Worm (Caenorhabditis elegans) whole organism, L1 larva: ENCODE results near the gene sams-5.
"Not testable (repeated sequence)": the region's sequence is repeated elsewhere in the genome, so short reads cannot be mapped to it uniquely, and the experiment has no call there.

ENCODE experiments used
- C04F5.9 ChIP-seq: sonication (generic microtip); optimal IDR thresholded peaks from 2 replicates; lab custom pipeline; 2016; ENCODE audit warnings: missing genetic modification characterization, missing compliant biosample characterization
- C34B4.2 ChIP-seq: sonication (generic microtip); optimal IDR thresholded peaks from 2 replicates; lab custom pipeline; 2017; ENCODE audit warnings: mild to moderate bottlenecking, missing genetic modification characterization, missing compliant biosample characterization
- aha-1 ChIP-seq: fragments of 150-350 bp; optimal IDR thresholded peaks from 2 replicates; lab custom pipeline; 2014; ENCODE audit warnings: missing biosample characterization, missing genetic modification characterization
- alr-1 ChIP-seq: fragments of 200-800 bp; sonication (Bioruptor generic); optimal IDR thresholded peaks from 2 replicates; lab custom pipeline; 2018; ENCODE audit warnings: borderline replicate concordance, mild to moderate bottlenecking, missing genetic modification characterization, missing compliant biosample characterization
- aly-2 ChIP-seq: fragments of 150-350 bp; optimal IDR thresholded peaks from 2 replicates; lab custom pipeline; 2014; ENCODE audit warnings: missing biosample characterization, missing genetic modification characterization
- blmp-1 ChIP-seq: fragments of 150-350 bp; optimal IDR thresholded peaks from 2 replicates; lab custom pipeline; 2014; ENCODE audit warnings: missing biosample characterization, missing genetic modification characterization
- ceh-82 ChIP-seq, 3 experiments: fragments of 150-350 bp in 1 of 3; sonication (generic microtip) in 2 of 3; optimal IDR thresholded peaks; 2 replicates each; lab custom pipeline; 2014 to 2017; ENCODE audit warnings: missing biosample characterization in 3 of 3, missing genetic modification characterization in 3 of 3
- ces-1 ChIP-seq: fragments of 150-350 bp; optimal IDR thresholded peaks from 2 replicates; lab custom pipeline; 2014; ENCODE audit warnings: missing biosample characterization, missing genetic modification reagents, missing genetic modification characterization
- efl-3 ChIP-seq: fragments of 200-800 bp; sonication (Bioruptor generic); optimal IDR thresholded peaks from 2 replicates; lab custom pipeline; 2018; ENCODE audit warnings: mild to moderate bottlenecking, missing genetic modification characterization, missing compliant biosample characterization
- egl-13 ChIP-seq: sonication (generic microtip); optimal IDR thresholded peaks from 2 replicates; lab custom pipeline; 2016; ENCODE audit warnings: missing genotype, missing genetic modification reagents, missing genetic modification characterization, missing compliant biosample characterization
- egl-27 ChIP-seq, 2 experiments: fragments of 150-350 bp in 1 of 2; sonication (generic microtip); optimal IDR thresholded peaks; 3 replicates each; lab custom pipeline; 2017 to 2018; ENCODE audit warnings: missing biosample characterization in 2 of 2, missing genetic modification characterization in 2 of 2, missing genetic modification reagents in 2 of 2
- elt-2 ChIP-seq: sonication (generic microtip); optimal IDR thresholded peaks from 2 replicates; lab custom pipeline; 2016; ENCODE audit warnings: missing genetic modification characterization, mild to moderate bottlenecking, inconsistent platforms, missing compliant biosample characterization, missing genetic modification reagents
- elt-3 ChIP-seq, 6 experiments: fragments of 150-350 bp in 1 of 6; sonication (generic microtip); optimal IDR thresholded peaks; 2 replicates each; lab custom pipeline; 2017 to 2018; ENCODE audit warnings: missing biosample characterization in 6 of 6, missing genetic modification characterization in 6 of 6, inconsistent platforms in 1 of 6
- ets-5 ChIP-seq: fragments of 200-800 bp; sonication (Bioruptor generic); IDR thresholded peaks from 2 replicates; pipeline ENCODE4 v1.3.6; 2022; ENCODE audit warnings: missing genetic modification characterization, missing compliant biosample characterization
- fkh-10 ChIP-seq: sonication (generic microtip); optimal IDR thresholded peaks from 2 replicates; lab custom pipeline; 2017; ENCODE audit warnings: missing biosample characterization, missing genetic modification reagents, missing genetic modification characterization
- fkh-8 ChIP-seq: sonication (generic microtip); optimal IDR thresholded peaks from 2 replicates; lab custom pipeline; 2016; ENCODE audit warnings: mild to moderate bottlenecking, missing genetic modification characterization, missing compliant biosample characterization
- fos-1 ChIP-seq: fragments of 150-350 bp; optimal IDR thresholded peaks from 2 replicates; lab custom pipeline; 2014; ENCODE audit warnings: missing biosample characterization, missing genetic modification characterization
- grh-1 ChIP-seq: fragments of 200-800 bp; sonication (Bioruptor generic); IDR thresholded peaks from 2 replicates; pipeline ENCODE4 v1.3.6; 2022; ENCODE audit warnings: missing genetic modification reagents, missing genetic modification characterization, missing compliant biosample characterization
- hlh-17 ChIP-seq: fragments of 200-800 bp; sonication (Bioruptor generic); optimal IDR thresholded peaks from 2 replicates; lab custom pipeline; 2018; ENCODE audit warnings: missing genetic modification characterization, mild to moderate bottlenecking, missing compliant biosample characterization, moderate library complexity, borderline replicate concordance
- jun-1 ChIP-seq: fragments of 150-350 bp; optimal IDR thresholded peaks from 2 replicates; lab custom pipeline; 2014; ENCODE audit warnings: missing biosample characterization, missing genetic modification reagents, missing genetic modification characterization
- lin-13 ChIP-seq: fragments of 150-350 bp; optimal IDR thresholded peaks from 2 replicates; lab custom pipeline; 2014; ENCODE audit warnings: missing biosample characterization, missing genetic modification reagents, missing genetic modification characterization
- lin-14 ChIP-seq: fragments of 200-800 bp; sonication (Bioruptor generic); optimal IDR thresholded peaks from 2 replicates; lab custom pipeline; 2018; ENCODE audit warnings: mild to moderate bottlenecking, missing genetic modification characterization, moderate library complexity, missing compliant biosample characterization
- lir-3 ChIP-seq: sonication (generic microtip); optimal IDR thresholded peaks from 2 replicates; lab custom pipeline; 2016; ENCODE audit warnings: mild to moderate bottlenecking, missing genetic modification characterization, moderate library complexity, missing compliant biosample characterization; ENCODE audit not compliant: poor library complexity
- lsy-2 ChIP-seq, 2 experiments: fragments of 150-350 bp; optimal IDR thresholded peaks; 2 replicates each; lab custom pipeline; 2014; ENCODE audit warnings: missing biosample characterization in 2 of 2, missing genetic modification characterization in 2 of 2
- mdl-1 ChIP-seq, 2 experiments: fragments of 150-350 bp; optimal IDR thresholded peaks; 2 replicates each; lab custom pipeline; 2014 to 2017; ENCODE audit warnings: missing biosample characterization in 2 of 2, missing genetic modification characterization in 2 of 2, inconsistent platforms in 1 of 2
- nhr-12 ChIP-seq: sonication (generic microtip); optimal IDR thresholded peaks from 2 replicates; lab custom pipeline; 2017; ENCODE audit warnings: missing biosample characterization, missing genetic modification characterization
- nhr-20 ChIP-seq: sonication (generic microtip); optimal IDR thresholded peaks from 2 replicates; lab custom pipeline; 2016; ENCODE audit warnings: mild to moderate bottlenecking, missing genetic modification characterization, missing compliant biosample characterization
- nhr-237 ChIP-seq: fragments of 150-350 bp; optimal IDR thresholded peaks from 2 replicates; lab custom pipeline; 2014; ENCODE audit warnings: missing biosample characterization, missing genetic modification characterization
- nhr-47 ChIP-seq: sonication (generic microtip); optimal IDR thresholded peaks from 2 replicates; lab custom pipeline; 2016; ENCODE audit warnings: mild to moderate bottlenecking, missing genetic modification characterization, moderate library complexity, missing compliant biosample characterization
- rnt-1 ChIP-seq: sonication (generic microtip); optimal IDR thresholded peaks from 2 replicates; lab custom pipeline; 2016; ENCODE audit warnings: mild to moderate bottlenecking, missing genetic modification characterization, moderate library complexity, missing compliant biosample characterization
- skn-1 ChIP-seq: fragments of 150-350 bp; optimal IDR thresholded peaks from 2 replicates; lab custom pipeline; 2014; ENCODE audit warnings: missing biosample characterization, missing genetic modification characterization
- sox-4 ChIP-seq: sonication (generic microtip); optimal IDR thresholded peaks from 2 replicates; lab custom pipeline; 2016; ENCODE audit warnings: missing genetic modification characterization, missing compliant biosample characterization
- sptf-1 ChIP-seq: fragments of 150-350 bp; optimal IDR thresholded peaks from 2 replicates; lab custom pipeline; 2014; ENCODE audit warnings: missing biosample characterization, missing genetic modification characterization
- sup-37 ChIP-seq: fragments of 200-800 bp; sonication (Bioruptor generic); optimal IDR thresholded peaks from 2 replicates; lab custom pipeline; 2018; ENCODE audit warnings: mild to moderate bottlenecking, missing genetic modification characterization, missing compliant biosample characterization
- swsn-7 ChIP-seq: sonication (generic microtip); optimal IDR thresholded peaks from 2 replicates; lab custom pipeline; 2016; ENCODE audit warnings: missing genetic modification characterization, missing compliant biosample characterization
- unc-30 ChIP-seq: sonication (generic microtip); optimal IDR thresholded peaks from 2 replicates; lab custom pipeline; 2017; ENCODE audit warnings: missing biosample characterization, missing genetic modification characterization
- unc-62 ChIP-seq: fragments of 150-350 bp; optimal IDR thresholded peaks from 2 replicates; lab custom pipeline; 2014; ENCODE audit warnings: missing biosample characterization, missing genetic modification reagents, missing genetic modification characterization
- unc-98 ChIP-seq: fragments of 200-800 bp; sonication (Bioruptor generic); IDR thresholded peaks from 2 replicates; pipeline ENCODE4 v1.3.6; 2022; ENCODE audit warnings: missing genetic modification characterization, missing compliant biosample characterization
- xbp-1 ChIP-seq: sonication (generic microtip); optimal IDR thresholded peaks from 2 replicates; lab custom pipeline; 2016; ENCODE audit warnings: missing genetic modification characterization, missing compliant biosample characterization
- zip-4 ChIP-seq: fragments of 200-800 bp; sonication (Bioruptor generic); optimal IDR thresholded peaks from 2 replicates; lab custom pipeline; 2018; ENCODE audit warnings: mild to moderate bottlenecking, missing genetic modification characterization, moderate library complexity, missing compliant biosample characterization
- ztf-11 ChIP-seq, 2 experiments: sonication (generic microtip); optimal IDR thresholded peaks; 2 replicates each; lab custom pipeline; 2016 to 2017; ENCODE audit warnings: missing genetic modification characterization in 2 of 2, missing biosample characterization in 1 of 2, missing compliant biosample characterization in 1 of 2
- ztf-4 ChIP-seq: fragments of 150-350 bp; optimal IDR thresholded peaks from 2 replicates; lab custom pipeline; 2014; ENCODE audit warnings: missing biosample characterization, missing genetic modification characterization

The sams-5 gene

DNA sequence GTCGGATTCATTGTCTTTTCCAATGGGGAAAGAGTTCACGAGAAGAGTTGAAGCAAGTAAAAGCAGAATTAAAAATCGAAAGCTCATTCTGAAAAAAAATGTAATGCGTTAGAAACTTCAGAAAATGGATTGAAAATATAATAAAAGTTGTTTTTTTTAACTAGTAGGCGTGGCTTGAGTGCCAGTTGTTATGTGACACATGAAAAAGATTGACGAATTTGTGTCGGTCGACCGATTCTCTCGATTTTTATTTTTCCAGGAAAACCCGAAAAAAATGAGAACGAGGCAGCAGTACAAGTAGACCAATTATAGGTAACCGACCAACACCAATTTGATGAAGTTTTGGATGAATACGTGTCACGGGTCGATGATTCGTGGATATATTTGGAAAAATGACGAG is 19.6 kb downstream of the sams-5 start, which contains the start of gene nlp-16:
Gene nlp-16, minus strand, starts transcription at position 101 of the 400 bp plus-strand sequence.
- TF ChIP-seq fos-1 (tag; lab: Kevin White, UChicago) (no peak), elt-3 (tag; optimal IDR thresholded peaks at IDR 0.05; lab: Kevin White, UChicago) (no peak), ztf-11 (tag; optimal IDR thresholded peaks at IDR 0.05; lab: Kevin White, UChicago) (no peak), jun-1 (tag; lab: Kevin White, UChicago) (no peak), C04F5.9 (tag; lab: Kevin White, UChicago) (no peak), lsy-2 (tag; optimal IDR thresholded peaks at IDR 0.05; lab: Kevin White, UChicago) (no peak), unc-30 (tag; lab: Kevin White, UChicago) (no peak), aha-1 (tag; lab: Kevin White, UChicago) (no peak), ets-5 (GFP tag; lab: Robert Waterston, UW) (no peak)

DNA sequence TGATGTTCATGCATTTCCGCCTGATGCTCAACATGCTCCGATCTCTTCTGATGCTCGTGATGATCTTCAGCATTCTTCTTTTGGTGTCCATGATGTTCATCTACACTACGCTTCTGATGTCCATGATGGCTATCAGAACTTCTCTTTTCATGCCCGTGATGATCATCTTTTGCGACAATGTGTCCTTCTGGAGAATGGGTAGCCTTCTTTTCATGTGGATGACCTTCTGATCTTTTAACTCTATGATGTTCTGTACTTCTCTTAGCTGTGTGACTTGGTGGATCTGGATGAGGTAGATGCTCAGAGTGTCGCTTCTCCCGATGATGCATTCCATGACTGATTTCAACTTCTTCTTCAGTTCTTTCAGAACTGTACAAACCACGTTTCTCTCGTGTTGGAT is 20.4 kb downstream of the sams-5 start:
- TF ChIP-seq aha-1 (tag; lab: Kevin White, UChicago) (no peak), nhr-47 (tag; lab: Kevin White, UChicago) (no peak), unc-98 (GFP tag; lab: Robert Waterston, UW) (no peak), mdl-1 (tag; optimal IDR thresholded peaks at IDR 0.05; lab: Kevin White, UChicago) (no peak), ceh-82 (tag; optimal IDR thresholded peaks at IDR 0.05; lab: Kevin White, UChicago) (no peak), fos-1 (tag; lab: Kevin White, UChicago) (no peak), sptf-1 (tag; lab: Kevin White, UChicago) (no peak), ces-1 (GFP tag; lab: Kevin White, UChicago) (no peak), grh-1 (no peak), egl-13 (no peak), skn-1 (tag; lab: Kevin White, UChicago) (no peak), lin-13 (GFP tag; lab: Kevin White, UChicago) (no peak)

ce11 chrIV:6254635-6255034 is 24.7 kb downstream of the sams-5 start, which contains the start of gene T13A10.64:
Gene T13A10.64, plus strand, starts transcription at chrIV:6254935.
- TF ChIP-seq aly-2 (tag; lab: Kevin White, UChicago) (no peak), lin-14 (GFP tag; lab: Kevin White, UChicago) (no peak), nhr-12 (no peak), grh-1 (no peak), jun-1 (tag; lab: Kevin White, UChicago) (no peak), C34B4.2 (tag; lab: Kevin White, UChicago) (no peak), lin-13 (GFP tag; lab: Kevin White, UChicago) (no peak), unc-98 (GFP tag; lab: Robert Waterston, UW) (no peak), efl-3 (GFP tag; lab: Kevin White, UChicago) (no peak), rnt-1 (tag; lab: Kevin White, UChicago) (no peak)

DNA sequence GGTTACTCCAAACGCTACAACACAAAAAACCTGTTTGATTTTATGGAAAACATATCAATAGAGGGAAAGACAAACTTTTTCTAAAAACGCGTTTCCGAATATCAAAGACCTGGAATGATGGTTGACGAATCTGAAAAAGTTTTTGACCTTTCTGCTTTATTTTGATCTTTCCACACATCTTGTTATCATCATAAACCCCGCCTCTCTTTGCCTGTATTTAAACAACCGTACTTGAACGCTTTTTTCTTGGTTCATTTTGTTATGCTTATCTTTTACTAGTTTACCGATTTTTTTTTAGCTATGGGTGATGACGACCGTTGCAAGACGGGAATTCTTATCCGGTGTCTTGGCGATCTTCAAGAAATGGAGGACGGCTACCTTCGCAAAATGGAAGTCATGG is 26.3 kb downstream of the sams-5 start, which contains the start of gene T13A10.2:
Gene T13A10.2, plus strand, starts transcription at position 301 of the 400 bp plus-strand sequence.
- not testable (repeated sequence) for TF ChIP-seq zip-4 (GFP tag; lab: Kevin White, UChicago); ceh-82 (tag; optimal IDR thresholded peaks at IDR 0.05; lab: Kevin White, UChicago); alr-1 (tag; lab: Kevin White, UChicago)
- TF ChIP-seq, all 84 proteins: peak for 0; not testable (repeated sequence) for 84

DNA sequence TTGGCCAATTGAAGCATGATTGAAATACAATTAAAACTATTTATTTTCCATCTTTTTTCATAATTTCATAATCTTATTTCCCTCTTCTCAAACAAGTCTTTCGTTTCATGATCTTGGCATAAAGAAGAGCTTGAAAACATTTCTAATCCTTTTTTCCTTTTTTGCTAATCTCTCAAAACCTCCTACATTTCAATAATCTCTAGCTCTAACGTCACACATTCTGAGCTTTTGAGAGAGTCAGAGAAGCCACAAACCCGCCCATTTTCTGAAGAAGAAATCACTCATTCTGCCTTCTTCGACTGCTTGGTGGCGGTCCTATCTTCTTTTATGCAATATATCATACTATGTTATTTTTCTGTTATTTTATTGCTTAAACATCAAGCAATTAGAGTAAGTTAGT is 29.7 kb downstream of the sams-5 start, which contains the start of gene F58F9.1:
Gene F58F9.1, plus strand, starts transcription at position 251 of the 400 bp plus-strand sequence.
- no peak for TF ChIP-seq mdl-1 (tag; optimal IDR thresholded peaks at IDR 0.05; lab: Kevin White, UChicago)
- TF ChIP-seq elt-2: no peak
- no peak for TF ChIP-seq lir-3
- no peak for TF ChIP-seq ets-5 (GFP tag; lab: Robert Waterston, UW)
- TF ChIP-seq sox-4 (tag; lab: Kevin White, UChicago): no peak
- no peak for TF ChIP-seq egl-27 (tag; optimal IDR thresholded peaks at IDR 0.05; lab: Kevin White, UChicago)
- TF ChIP-seq ztf-4 (tag; lab: Kevin White, UChicago): no peak
- TF ChIP-seq blmp-1 (tag; lab: Kevin White, UChicago): no peak
- TF ChIP-seq xbp-1: no peak
- no peak for TF ChIP-seq nhr-237 (tag; lab: Kevin White, UChicago)
- TF ChIP-seq ztf-11 (tag; optimal IDR thresholded peaks at IDR 0.05; lab: Kevin White, UChicago): no peak
- TF ChIP-seq unc-62 (GFP tag; lab: Kevin White, UChicago): no peak
- no peak for TF ChIP-seq fkh-10 (GFP tag; lab: Kevin White, UChicago)
- TF ChIP-seq swsn-7 (tag; lab: Kevin White, UChicago): peak; percentile 4
- TF ChIP-seq lin-14 (GFP tag; lab: Kevin White, UChicago): peak; percentile 64
- peak; percentile 9 for TF ChIP-seq egl-13
- no peak for TF ChIP-seq fkh-8 (tag; lab: Kevin White, UChicago)
- no peak for TF ChIP-seq nhr-12
- no peak for TF ChIP-seq hlh-17
- peak; percentile 29 for TF ChIP-seq nhr-47 (tag; lab: Kevin White, UChicago)
- no peak for TF ChIP-seq sup-37
- TF ChIP-seq nhr-20 (tag; lab: Kevin White, UChicago): no peak
